Worm (Caenorhabditis elegans) whole organism, midembryonic: Measurements from ENCODE around the gene F02D10.2.

ENCODE experiments used
- T22C8.4 ChIP-seq: fragments of 200-800 bp; sonication (Bioruptor generic); IDR thresholded peaks from 2 replicates; pipeline ENCODE4 v1.3.6; 2022; ENCODE audit warnings: missing genetic modification characterization, missing compliant biosample characterization
- cog-1 ChIP-seq: sonication (generic microtip); optimal IDR thresholded peaks from 2 replicates; lab custom pipeline; 2016; ENCODE audit warnings: missing genetic modification characterization, missing compliant biosample characterization
- flt-1 ChIP-seq: fragments of 200-800 bp; sonication (Bioruptor generic); IDR thresholded peaks from 2 replicates; pipeline ENCODE4 v1.3.6; 2022; ENCODE audit warnings: missing genetic modification characterization, missing compliant biosample characterization
- klf-2 ChIP-seq: fragments of 200-800 bp; sonication (Bioruptor generic); conservative IDR thresholded peaks from 2 replicates; pipeline ENCODE4 v1.3.6; 2022; ENCODE audit warnings: missing genetic modification reagents, missing genetic modification characterization, missing compliant biosample characterization
- med-1 ChIP-seq: sonication (generic microtip); optimal IDR thresholded peaks from 2 replicates; lab custom pipeline; 2017; ENCODE audit warnings: missing genetic modification characterization, mild to moderate bottlenecking, missing compliant biosample characterization, antibody characterized with exemption, missing genetic modification reagents; ENCODE audit not compliant: insufficient read depth
- ref-1 ChIP-seq: fragments of 200-800 bp; sonication (Bioruptor generic); conservative IDR thresholded peaks from 2 replicates; pipeline ENCODE4 v1.3.6; 2022; ENCODE audit warnings: missing genetic modification reagents, missing genetic modification characterization, missing compliant biosample characterization
- tab-1 ChIP-seq: fragments of 200-800 bp; sonication (Bioruptor generic); IDR thresholded peaks from 2 replicates; pipeline ENCODE4 v1.3.6; 2022; ENCODE audit warnings: missing genetic modification characterization, missing compliant biosample characterization
- ztf-23 ChIP-seq: fragments of 200-800 bp; sonication (Bioruptor generic); IDR thresholded peaks from 2 replicates; pipeline ENCODE4 v1.3.6; 2022; ENCODE audit warnings: missing genetic modification reagents, missing genetic modification characterization, missing compliant biosample characterization
- ztf-29 ChIP-seq: fragments of 200-800 bp; sonication (Bioruptor generic); IDR thresholded peaks from 2 replicates; pipeline ENCODE4 v1.3.6; 2022; ENCODE audit warnings: missing genetic modification reagents, missing genetic modification characterization, missing compliant biosample characterization

ce11 chrX:13506493-13506892, 42.8 kb upstream of the F02D10.2 start:
- TF ChIP-seq ztf-23 (GFP tag; lab: Robert Waterston, UW) (no peak), ref-1 (GFP tag; lab: Robert Waterston, UW) (no peak), klf-2 (GFP tag; lab: Robert Waterston, UW) (no peak), med-1 (GFP tag; lab: Kevin White, UChicago) (no peak), flt-1 (GFP tag; lab: Robert Waterston, UW) (no peak), cog-1 (tag; lab: Kevin White, UChicago) (no peak), ztf-29 (GFP tag; lab: Robert Waterston, UW) (no peak), tab-1 (no peak), T22C8.4 (no peak)
